Worm (Caenorhabditis elegans) whole organism, L1 larva: ENCODE results near the gene pals-31.

Source experiments
- C16A3.4 ChIP-seq: fragments of 150-350 bp; optimal IDR thresholded peaks from 2 replicates; lab custom pipeline; 2014; ENCODE audit warnings: missing biosample characterization, missing genetic modification characterization
- Y116A8C.19 ChIP-seq: sonication (generic microtip); optimal IDR thresholded peaks from 2 replicates; lab custom pipeline; 2016; ENCODE audit warnings: missing compliant biosample characterization, missing genetic modification characterization, borderline replicate concordance
- blmp-1 ChIP-seq: fragments of 150-350 bp; optimal IDR thresholded peaks from 2 replicates; lab custom pipeline; 2014; ENCODE audit warnings: missing biosample characterization, missing genetic modification characterization
- ceh-90 ChIP-seq: sonication (generic microtip); optimal IDR thresholded peaks from 2 replicates; lab custom pipeline; 2016; ENCODE audit warnings: missing genetic modification characterization, missing compliant biosample characterization
- dpl-1 ChIP-seq, 3 experiments: fragments of 150-350 bp in 2 of 3; sonication (generic microtip) in 1 of 3; optimal IDR thresholded peaks; 2 replicates each; lab custom pipeline; 2014 to 2017; ENCODE audit warnings: missing biosample characterization in 3 of 3, missing genetic modification characterization in 3 of 3, missing genetic modification reagents in 3 of 3
- efl-1 ChIP-seq, 4 experiments: fragments of 150-350 bp; optimal IDR thresholded peaks in 3 of 4; peaks in 1 of 4; 1 replicate in 1 of 4; 2 replicates in 3 of 4; lab custom pipeline; 2014; ENCODE audit warnings: missing biosample characterization in 2 of 4, missing genetic modification characterization in 2 of 4, missing genetic modification reagents in 2 of 4
- efl-3 ChIP-seq: fragments of 200-800 bp; sonication (Bioruptor generic); optimal IDR thresholded peaks from 2 replicates; lab custom pipeline; 2018; ENCODE audit warnings: mild to moderate bottlenecking, missing genetic modification characterization, missing compliant biosample characterization
- egl-13 ChIP-seq: sonication (generic microtip); optimal IDR thresholded peaks from 2 replicates; lab custom pipeline; 2016; ENCODE audit warnings: missing genotype, missing genetic modification reagents, missing genetic modification characterization, missing compliant biosample characterization
- egl-27 ChIP-seq, 2 experiments: fragments of 150-350 bp in 1 of 2; sonication (generic microtip); optimal IDR thresholded peaks; 3 replicates each; lab custom pipeline; 2017 to 2018; ENCODE audit warnings: missing biosample characterization in 2 of 2, missing genetic modification characterization in 2 of 2, missing genetic modification reagents in 2 of 2
- elt-2 ChIP-seq: sonication (generic microtip); optimal IDR thresholded peaks from 2 replicates; lab custom pipeline; 2016; ENCODE audit warnings: missing genetic modification characterization, mild to moderate bottlenecking, inconsistent platforms, missing compliant biosample characterization, missing genetic modification reagents
- elt-3 ChIP-seq, 6 experiments: fragments of 150-350 bp in 1 of 6; sonication (generic microtip); optimal IDR thresholded peaks; 2 replicates each; lab custom pipeline; 2017 to 2018; ENCODE audit warnings: missing biosample characterization in 6 of 6, missing genetic modification characterization in 6 of 6, inconsistent platforms in 1 of 6
- ets-5 ChIP-seq: fragments of 200-800 bp; sonication (Bioruptor generic); IDR thresholded peaks from 2 replicates; pipeline ENCODE4 v1.3.6; 2022; ENCODE audit warnings: missing genetic modification characterization, missing compliant biosample characterization
- fkh-4 ChIP-seq: sonication (generic microtip); optimal IDR thresholded peaks from 2 replicates; lab custom pipeline; 2016; ENCODE audit warnings: missing compliant biosample characterization, missing genetic modification characterization, borderline replicate concordance
- hlh-17 ChIP-seq: fragments of 200-800 bp; sonication (Bioruptor generic); optimal IDR thresholded peaks from 2 replicates; lab custom pipeline; 2018; ENCODE audit warnings: missing genetic modification characterization, mild to moderate bottlenecking, missing compliant biosample characterization, moderate library complexity, borderline replicate concordance
- isw-1 ChIP-seq: fragments of 200-800 bp; sonication (Bioruptor generic); IDR thresholded peaks from 2 replicates; pipeline ENCODE4 v1.3.6; 2022; ENCODE audit warnings: missing genetic modification characterization, missing compliant biosample characterization
- jun-1 ChIP-seq: fragments of 150-350 bp; optimal IDR thresholded peaks from 2 replicates; lab custom pipeline; 2014; ENCODE audit warnings: missing biosample characterization, missing genetic modification reagents, missing genetic modification characterization
- lin-14 ChIP-seq: fragments of 200-800 bp; sonication (Bioruptor generic); optimal IDR thresholded peaks from 2 replicates; lab custom pipeline; 2018; ENCODE audit warnings: mild to moderate bottlenecking, missing genetic modification characterization, moderate library complexity, missing compliant biosample characterization
- lir-3 ChIP-seq: sonication (generic microtip); optimal IDR thresholded peaks from 2 replicates; lab custom pipeline; 2016; ENCODE audit warnings: mild to moderate bottlenecking, missing genetic modification characterization, moderate library complexity, missing compliant biosample characterization; ENCODE audit not compliant: poor library complexity
- lsy-2 ChIP-seq, 2 experiments: fragments of 150-350 bp; optimal IDR thresholded peaks; 2 replicates each; lab custom pipeline; 2014; ENCODE audit warnings: missing biosample characterization in 2 of 2, missing genetic modification characterization in 2 of 2
- mdl-1 ChIP-seq, 2 experiments: fragments of 150-350 bp; optimal IDR thresholded peaks; 2 replicates each; lab custom pipeline; 2014 to 2017; ENCODE audit warnings: missing biosample characterization in 2 of 2, missing genetic modification characterization in 2 of 2, inconsistent platforms in 1 of 2
- mep-1 ChIP-seq: fragments of 150-350 bp; optimal IDR thresholded peaks from 2 replicates; lab custom pipeline; 2014; ENCODE audit warnings: missing biosample characterization, missing genetic modification characterization
- nhr-11 ChIP-seq: fragments of 150-350 bp; optimal IDR thresholded peaks from 2 replicates; lab custom pipeline; 2014; ENCODE audit warnings: missing biosample characterization, missing genetic modification characterization
- nhr-12 ChIP-seq: sonication (generic microtip); optimal IDR thresholded peaks from 2 replicates; lab custom pipeline; 2017; ENCODE audit warnings: missing biosample characterization, missing genetic modification characterization
- nhr-19 ChIP-seq: fragments of 200-800 bp; sonication (Bioruptor generic); conservative IDR thresholded peaks from 2 replicates; pipeline ENCODE4 v1.3.6; 2022; ENCODE audit warnings: missing genetic modification characterization, missing compliant biosample characterization
- nhr-71 ChIP-seq: sonication (generic microtip); optimal IDR thresholded peaks from 2 replicates; lab custom pipeline; 2016; ENCODE audit warnings: mild to moderate bottlenecking, missing genetic modification characterization, moderate library complexity, missing compliant biosample characterization
- nhr-84 ChIP-seq: sonication (generic microtip); optimal IDR thresholded peaks from 2 replicates; lab custom pipeline; 2017; ENCODE audit warnings: missing biosample characterization, missing genetic modification characterization
- nhr-85 ChIP-seq: sonication (generic microtip); peaks from one replicate; lab custom pipeline; 2016; ENCODE audit warnings: missing genetic modification characterization, inconsistent platforms, missing compliant biosample characterization
- nhr-90 ChIP-seq: sonication (generic microtip); optimal IDR thresholded peaks from 2 replicates; lab custom pipeline; 2016; ENCODE audit warnings: mild to moderate bottlenecking, missing genetic modification characterization, missing compliant biosample characterization; ENCODE audit not compliant: poor library complexity
- pag-3 ChIP-seq: sonication (generic microtip); optimal IDR thresholded peaks from 2 replicates; lab custom pipeline; 2017; ENCODE audit warnings: missing genetic modification characterization, mild to moderate bottlenecking, missing compliant biosample characterization, antibody characterized with exemption, borderline replicate concordance; ENCODE audit not compliant: insufficient read depth
- pax-3 ChIP-seq: fragments of 200-800 bp; sonication (Bioruptor generic); optimal IDR thresholded peaks from 2 replicates; lab custom pipeline; 2018; ENCODE audit warnings: mild to moderate bottlenecking, missing genetic modification characterization, moderate library complexity, missing compliant biosample characterization
- rnt-1 ChIP-seq: sonication (generic microtip); optimal IDR thresholded peaks from 2 replicates; lab custom pipeline; 2016; ENCODE audit warnings: mild to moderate bottlenecking, missing genetic modification characterization, moderate library complexity, missing compliant biosample characterization
- skn-1 ChIP-seq: fragments of 150-350 bp; optimal IDR thresholded peaks from 2 replicates; lab custom pipeline; 2014; ENCODE audit warnings: missing biosample characterization, missing genetic modification characterization
- sox-4 ChIP-seq: sonication (generic microtip); optimal IDR thresholded peaks from 2 replicates; lab custom pipeline; 2016; ENCODE audit warnings: missing genetic modification characterization, missing compliant biosample characterization
- sptf-1 ChIP-seq: fragments of 150-350 bp; optimal IDR thresholded peaks from 2 replicates; lab custom pipeline; 2014; ENCODE audit warnings: missing biosample characterization, missing genetic modification characterization
- unc-86 ChIP-seq: sonication (generic microtip); optimal IDR thresholded peaks from 2 replicates; lab custom pipeline; 2016; ENCODE audit warnings: missing genetic modification characterization, missing compliant biosample characterization
- unc-98 ChIP-seq: fragments of 200-800 bp; sonication (Bioruptor generic); IDR thresholded peaks from 2 replicates; pipeline ENCODE4 v1.3.6; 2022; ENCODE audit warnings: missing genetic modification characterization, missing compliant biosample characterization
- xbp-1 ChIP-seq: sonication (generic microtip); optimal IDR thresholded peaks from 2 replicates; lab custom pipeline; 2016; ENCODE audit warnings: missing genetic modification characterization, missing compliant biosample characterization
- zip-4 ChIP-seq: fragments of 200-800 bp; sonication (Bioruptor generic); optimal IDR thresholded peaks from 2 replicates; lab custom pipeline; 2018; ENCODE audit warnings: mild to moderate bottlenecking, missing genetic modification characterization, moderate library complexity, missing compliant biosample characterization

The pals-31 gene

DNA sequence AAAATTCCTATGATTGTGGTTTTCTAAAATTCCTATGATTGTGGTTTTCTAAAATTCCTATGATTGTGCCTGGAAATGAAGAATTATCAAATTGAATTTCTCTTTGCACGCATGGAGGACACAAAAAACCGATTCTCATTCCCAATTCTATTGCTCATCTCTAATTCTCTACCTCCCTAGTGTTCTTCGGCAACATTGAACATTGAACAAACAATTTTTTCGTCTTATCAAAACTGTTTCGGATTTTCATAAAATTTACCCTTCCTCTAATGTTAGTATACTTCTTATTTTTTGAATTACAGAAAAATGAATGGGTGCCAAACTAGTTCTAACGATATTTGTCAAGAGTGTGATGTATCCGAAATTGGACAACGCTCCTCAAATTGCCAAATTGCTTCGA, at the start of gene pals-31:
Gene pals-31 (plus strand): TSS at position 301 of the 400 bp plus-strand sequence.
- TF ChIP-seq dpl-1 (GFP tag; optimal IDR thresholded peaks at IDR 0.05; lab: Kevin White, UChicago), result no peak
- TF ChIP-seq rnt-1, result no peak
- no peak for TF ChIP-seq C16A3.4 (tag; lab: Kevin White, UChicago)
- no peak for TF ChIP-seq nhr-90
- TF ChIP-seq sptf-1 (tag; lab: Kevin White, UChicago), result no peak
- TF ChIP-seq pax-3 (tag; lab: Kevin White, UChicago), result no peak
- TF ChIP-seq ceh-90 (tag; lab: Kevin White, UChicago), result no peak
- TF ChIP-seq jun-1, result no peak

DNA sequence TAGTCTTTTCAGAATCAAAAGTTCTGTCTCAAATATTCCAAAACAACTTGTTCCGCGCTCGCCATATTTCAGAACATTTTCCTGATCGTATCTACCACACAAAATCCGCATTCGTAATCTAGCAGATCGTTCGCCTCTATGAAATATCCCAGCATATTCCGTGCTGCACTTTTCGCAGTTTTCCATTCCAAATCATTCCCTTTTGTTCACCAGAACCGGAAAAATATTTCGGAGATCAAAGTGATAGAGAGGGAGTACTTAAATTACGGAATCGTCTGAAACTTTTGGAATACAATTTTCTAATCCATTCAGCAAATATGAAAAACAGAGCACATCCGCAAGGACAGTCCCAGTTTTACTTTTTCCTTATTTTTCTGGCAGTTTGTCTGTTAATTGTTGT, 48.6 kb upstream of the pals-31 start, which contains the start of gene K06H6.1:
Gene K06H6.1 (plus strand): TSS at position 301 of the 400 bp plus-strand sequence.
- TF ChIP-seq egl-27 (tag; optimal IDR thresholded peaks at IDR 0.05; lab: Kevin White, UChicago), result no peak
- no peak for TF ChIP-seq elt-2
- TF ChIP-seq isw-1 (GFP tag; lab: Robert Waterston, UW), result no peak
- TF ChIP-seq nhr-85 (tag; lab: Kevin White, UChicago), result no peak
- no peak for TF ChIP-seq lir-3 (tag; lab: Kevin White, UChicago)

DNA sequence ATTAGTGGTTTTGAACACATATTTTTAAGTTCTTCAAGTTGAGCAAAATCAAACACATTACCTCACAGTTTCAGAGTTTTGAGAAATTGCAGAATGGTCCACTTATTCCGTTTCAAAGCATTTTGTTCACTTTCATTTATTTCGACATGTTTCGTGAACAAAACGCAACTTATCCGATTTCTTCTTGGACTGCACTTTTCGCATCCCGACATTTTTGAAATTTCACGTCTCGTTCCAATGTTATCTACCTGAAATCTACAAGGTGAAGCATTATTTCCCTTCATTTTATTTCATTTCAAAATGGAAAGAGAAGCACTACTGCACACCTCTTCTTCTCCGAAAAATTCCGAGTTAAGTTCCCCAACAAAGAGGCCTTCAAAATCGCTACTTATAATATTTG, 46.2 kb upstream of the pals-31 start, which contains the start of gene ZK488.6:
Gene ZK488.6 (plus strand): TSS at position 301 of the 400 bp plus-strand sequence.
- no peak for TF ChIP-seq efl-1 (optimal IDR thresholded peaks at IDR 0.05; lab: Kevin White, UChicago)
- TF ChIP-seq efl-1 (GFP tag; optimal IDR thresholded peaks at IDR 0.05 in 1 of 2; lab: Kevin White, UChicago), result no peak
- TF ChIP-seq sox-4 (tag; lab: Kevin White, UChicago), result no peak
- no peak for TF ChIP-seq nhr-11 (tag; lab: Kevin White, UChicago)
- TF ChIP-seq egl-27 (tag; optimal IDR thresholded peaks at IDR 0.05; lab: Kevin White, UChicago), result no peak
- TF ChIP-seq unc-98, result 0 out of 2 replicates have a peak, but pooled peaks have one; percentile 22
- no peak for TF ChIP-seq pag-3 (tag; lab: Kevin White, UChicago)

DNA sequence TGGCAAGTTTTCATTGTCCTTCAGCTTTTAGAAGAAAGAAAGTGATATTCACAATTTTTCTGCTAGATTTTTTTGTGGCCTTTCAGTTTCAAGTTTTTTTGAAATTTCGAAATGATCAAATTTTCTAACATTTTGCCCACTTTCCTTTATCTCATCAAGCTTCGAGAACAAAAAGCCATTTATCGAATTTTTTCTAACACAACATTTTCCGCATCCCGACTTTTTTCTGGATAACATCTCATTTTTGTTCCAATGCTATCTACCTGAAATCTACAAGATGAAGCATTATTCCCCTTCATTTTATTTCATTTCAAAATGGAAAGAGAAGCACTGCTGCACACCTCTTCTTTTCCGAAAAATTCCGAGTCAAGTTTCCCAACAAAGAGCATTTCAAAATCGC, 43.4 kb upstream of the pals-31 start, which contains the start of gene ZK488.5:
Gene ZK488.5 (plus strand): TSS at position 301 of the 400 bp plus-strand sequence.
- TF ChIP-seq efl-3 (GFP tag; lab: Kevin White, UChicago) (no peak), fkh-4 (no peak), Y116A8C.19 (no peak), hlh-17 (GFP tag; lab: Kevin White, UChicago) (no peak), egl-13 (tag; lab: Kevin White, UChicago) (no peak)

DNA sequence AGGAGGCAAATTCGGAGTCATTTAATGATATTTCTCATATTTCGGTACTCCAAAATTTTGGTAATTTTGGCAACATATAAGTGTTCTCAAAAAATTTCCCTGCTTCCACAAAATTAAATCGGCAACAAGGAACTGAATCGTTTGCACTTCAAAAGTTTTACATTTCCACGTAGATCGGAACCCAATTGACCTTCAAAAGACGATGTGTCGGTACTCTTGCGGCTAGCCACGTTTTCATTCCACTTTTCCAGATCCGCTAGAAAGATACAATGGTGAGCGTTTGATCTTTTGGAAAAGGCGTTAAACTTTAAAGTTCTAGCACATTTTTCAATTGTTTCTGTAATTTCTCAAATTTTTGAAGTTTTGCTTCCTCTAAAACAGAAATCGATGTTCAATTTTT, 39.5 kb upstream of the pals-31 start:
- TF ChIP-seq ets-5 (GFP tag; lab: Robert Waterston, UW) (no peak), rnt-1 (peak; percentile 15), blmp-1 (tag; lab: Kevin White, UChicago) (peak; percentile 9), mep-1 (no peak)

- no peak for TF ChIP-seq efl-1 (optimal IDR thresholded peaks at IDR 0.05; lab: Kevin White, UChicago)
- peak in 1 of 2 experiments; percentile 45 for TF ChIP-seq efl-1 (GFP tag; optimal IDR thresholded peaks at IDR 0.05 in 1 of 2; lab: Kevin White, UChicago)
- no peak for TF ChIP-seq hlh-17 (GFP tag; lab: Kevin White, UChicago)
- peak; percentile 73 for TF ChIP-seq nhr-85 (tag; lab: Kevin White, UChicago)
These were observed 38.6 kb upstream of the pals-31 start for ce11 chrV:597823-598222.

- TF ChIP-seq fkh-4 (no peak), mdl-1 (tag; optimal IDR thresholded peaks at IDR 0.05; lab: Kevin White, UChicago) (no peak), xbp-1 (tag; lab: Kevin White, UChicago) (no peak), pag-3 (tag; lab: Kevin White, UChicago) (no peak), lsy-2 (tag; optimal IDR thresholded peaks at IDR 0.05; lab: Kevin White, UChicago) (no peak), blmp-1 (tag; lab: Kevin White, UChicago) (no peak), nhr-19 (GFP tag; lab: Robert Waterston, UW) (no peak), lin-14 (GFP tag; lab: Kevin White, UChicago) (no peak), nhr-12 (tag; lab: Kevin White, UChicago) (no peak), skn-1 (tag; lab: Kevin White, UChicago) (no peak), zip-4 (GFP tag; lab: Kevin White, UChicago) (no peak), lir-3 (tag; lab: Kevin White, UChicago) (no peak), sox-4 (tag; lab: Kevin White, UChicago) (no peak), nhr-71 (no peak), C16A3.4 (tag; lab: Kevin White, UChicago) (no peak), Y116A8C.19 (no peak), elt-3 (tag; optimal IDR thresholded peaks at IDR 0.05; lab: Kevin White, UChicago) (no peak), unc-86 (no peak), nhr-84 (no peak)
These were observed 37.8 kb upstream of the pals-31 start for ce11 chrV:598626-599025.
